Worm (Caenorhabditis elegans) whole organism, midembryonic: ENCODE data around the gene old-1.
"Not testable (repeated sequence)": the region's sequence is repeated elsewhere in the genome, so short reads cannot be mapped to it uniquely, and the experiment has no call there.

Source experiments
- T22C8.4 ChIP-seq: fragments of 200-800 bp; sonication (Bioruptor generic); IDR thresholded peaks from 2 replicates; pipeline ENCODE4 v1.3.6; 2022; ENCODE audit warnings: missing genetic modification characterization, missing compliant biosample characterization
- cog-1 ChIP-seq: sonication (generic microtip); optimal IDR thresholded peaks from 2 replicates; lab custom pipeline; 2016; ENCODE audit warnings: missing genetic modification characterization, missing compliant biosample characterization
- flt-1 ChIP-seq: fragments of 200-800 bp; sonication (Bioruptor generic); IDR thresholded peaks from 2 replicates; pipeline ENCODE4 v1.3.6; 2022; ENCODE audit warnings: missing genetic modification characterization, missing compliant biosample characterization
- klf-2 ChIP-seq: fragments of 200-800 bp; sonication (Bioruptor generic); conservative IDR thresholded peaks from 2 replicates; pipeline ENCODE4 v1.3.6; 2022; ENCODE audit warnings: missing genetic modification reagents, missing genetic modification characterization, missing compliant biosample characterization
- med-1 ChIP-seq: sonication (generic microtip); optimal IDR thresholded peaks from 2 replicates; lab custom pipeline; 2017; ENCODE audit warnings: missing genetic modification characterization, mild to moderate bottlenecking, missing compliant biosample characterization, antibody characterized with exemption, missing genetic modification reagents; ENCODE audit not compliant: insufficient read depth
- ref-1 ChIP-seq: fragments of 200-800 bp; sonication (Bioruptor generic); conservative IDR thresholded peaks from 2 replicates; pipeline ENCODE4 v1.3.6; 2022; ENCODE audit warnings: missing genetic modification reagents, missing genetic modification characterization, missing compliant biosample characterization
- tab-1 ChIP-seq: fragments of 200-800 bp; sonication (Bioruptor generic); IDR thresholded peaks from 2 replicates; pipeline ENCODE4 v1.3.6; 2022; ENCODE audit warnings: missing genetic modification characterization, missing compliant biosample characterization
- ztf-23 ChIP-seq: fragments of 200-800 bp; sonication (Bioruptor generic); IDR thresholded peaks from 2 replicates; pipeline ENCODE4 v1.3.6; 2022; ENCODE audit warnings: missing genetic modification reagents, missing genetic modification characterization, missing compliant biosample characterization
- ztf-29 ChIP-seq: fragments of 200-800 bp; sonication (Bioruptor generic); IDR thresholded peaks from 2 replicates; pipeline ENCODE4 v1.3.6; 2022; ENCODE audit warnings: missing genetic modification reagents, missing genetic modification characterization, missing compliant biosample characterization

old-1 gene

ce11 chrII:9866378-9866777, 2.2 kb downstream of the old-1 start, which contains the start of gene chil-1:
chil-1 (minus strand) TSS chrII:9866478.
- TF ChIP-seq cog-1 (tag; lab: Kevin White, UChicago); ztf-23 (GFP tag; lab: Robert Waterston, UW); T22C8.4 (GFP tag; lab: Robert Waterston, UW): not testable (repeated sequence)

- TF ChIP-seq cog-1 (tag; lab: Kevin White, UChicago) (no peak), ztf-29 (GFP tag; lab: Robert Waterston, UW) (no peak), ztf-23 (GFP tag; lab: Robert Waterston, UW) (no peak), klf-2 (GFP tag; lab: Robert Waterston, UW) (no peak), med-1 (GFP tag; lab: Kevin White, UChicago) (no peak), tab-1 (GFP tag; lab: Robert Waterston, UW) (no peak), ref-1 (GFP tag; lab: Robert Waterston, UW) (no peak), T22C8.4 (GFP tag; lab: Robert Waterston, UW) (no peak), flt-1 (GFP tag; lab: Robert Waterston, UW) (no peak)
Observed at ce11 chrII:9862147-9862546, 6.4 kb downstream of the old-1 start, which contains the start of gene C08H9.18. C08H9.18 (minus strand) TSS chrII:9862247.

- TF ChIP-seq flt-1 (GFP tag; lab: Robert Waterston, UW) (no peak), T22C8.4 (GFP tag; lab: Robert Waterston, UW) (no peak), klf-2 (GFP tag; lab: Robert Waterston, UW) (no peak), ref-1 (GFP tag; lab: Robert Waterston, UW) (no peak), ztf-29 (GFP tag; lab: Robert Waterston, UW) (no peak), tab-1 (GFP tag; lab: Robert Waterston, UW) (no peak)
Observed at ce11 chrII:9861394-9861793, 7.2 kb downstream of the old-1 start, which contains the start of gene chil-3. chil-3 (minus strand) TSS chrII:9861494.

- TF ChIP-seq klf-2 (GFP tag; lab: Robert Waterston, UW) (no peak), flt-1 (GFP tag; lab: Robert Waterston, UW) (no peak), med-1 (GFP tag; lab: Kevin White, UChicago) (no peak), cog-1 (tag; lab: Kevin White, UChicago) (no peak), ztf-29 (GFP tag; lab: Robert Waterston, UW) (no peak), ref-1 (GFP tag; lab: Robert Waterston, UW) (no peak)
Observed at ce11 chrII:9859575-9859974, 9.0 kb downstream of the old-1 start, which contains the start of gene chil-5. chil-5 (minus strand) TSS chrII:9859675.

ce11 chrII:9857791-9858190, 10.8 kb downstream of the old-1 start, which contains the start of gene chil-6:
chil-6 (minus strand) TSS chrII:9857891.
- TF ChIP-seq cog-1 (tag; lab: Kevin White, UChicago) (no peak), ztf-23 (GFP tag; lab: Robert Waterston, UW) (no peak), tab-1 (GFP tag; lab: Robert Waterston, UW) (no peak), flt-1 (GFP tag; lab: Robert Waterston, UW) (no peak), ref-1 (GFP tag; lab: Robert Waterston, UW) (no peak), klf-2 (GFP tag; lab: Robert Waterston, UW) (no peak), med-1 (GFP tag; lab: Kevin White, UChicago) (no peak), T22C8.4 (GFP tag; lab: Robert Waterston, UW) (no peak), ztf-29 (GFP tag; lab: Robert Waterston, UW) (no peak)

ce11 chrII:9855620-9856019, 12.9 kb downstream of the old-1 start, which contains the start of gene chil-4:
chil-4 (minus strand) TSS chrII:9855720.
- TF ChIP-seq flt-1 (GFP tag; lab: Robert Waterston, UW) = no peak
- TF ChIP-seq med-1 (GFP tag; lab: Kevin White, UChicago) = no peak
- no peak for TF ChIP-seq klf-2 (GFP tag; lab: Robert Waterston, UW)
- TF ChIP-seq tab-1 (GFP tag; lab: Robert Waterston, UW) = no peak
- TF ChIP-seq ztf-29 (GFP tag; lab: Robert Waterston, UW) = no peak
- no peak for TF ChIP-seq ztf-23 (GFP tag; lab: Robert Waterston, UW)
- no peak for TF ChIP-seq cog-1 (tag; lab: Kevin White, UChicago)
- TF ChIP-seq ref-1 (GFP tag; lab: Robert Waterston, UW) = no peak
- no peak for TF ChIP-seq T22C8.4 (GFP tag; lab: Robert Waterston, UW)

ce11 chrII:9850945-9851344, 17.6 kb downstream of the old-1 start, which contains the start of gene ZK938.10:
ZK938.10 (minus strand) TSS chrII:9851045.
- no peak for TF ChIP-seq T22C8.4 (GFP tag; lab: Robert Waterston, UW)
- TF ChIP-seq tab-1 (GFP tag; lab: Robert Waterston, UW) = no peak
- TF ChIP-seq cog-1 (tag; lab: Kevin White, UChicago) = no peak
- no peak for TF ChIP-seq ztf-23 (GFP tag; lab: Robert Waterston, UW)
- no peak for TF ChIP-seq flt-1 (GFP tag; lab: Robert Waterston, UW)
- no peak for TF ChIP-seq ztf-29 (GFP tag; lab: Robert Waterston, UW)
- no peak for TF ChIP-seq med-1 (GFP tag; lab: Kevin White, UChicago)
- no peak for TF ChIP-seq klf-2 (GFP tag; lab: Robert Waterston, UW)
- no peak for TF ChIP-seq ref-1 (GFP tag; lab: Robert Waterston, UW)

- no peak for TF ChIP-seq T22C8.4 (GFP tag; lab: Robert Waterston, UW)
- TF ChIP-seq ztf-23 (GFP tag; lab: Robert Waterston, UW) = no peak
- no peak for TF ChIP-seq ref-1 (GFP tag; lab: Robert Waterston, UW)
- no peak for TF ChIP-seq klf-2 (GFP tag; lab: Robert Waterston, UW)
- no peak for TF ChIP-seq flt-1 (GFP tag; lab: Robert Waterston, UW)
- TF ChIP-seq med-1 (GFP tag; lab: Kevin White, UChicago) = no peak
- no peak for TF ChIP-seq tab-1 (GFP tag; lab: Robert Waterston, UW)
- no peak for TF ChIP-seq cog-1 (tag; lab: Kevin White, UChicago)
- no peak for TF ChIP-seq ztf-29 (GFP tag; lab: Robert Waterston, UW)
Observed at ce11 chrII:9849497-9849896, 19.1 kb downstream of the old-1 start, which contains the start of gene old-2. old-2 (minus strand) TSS chrII:9849597.

ce11 chrII:9845239-9845638, 23.3 kb downstream of the old-1 start, which contains the start of gene chil-9:
chil-9 (minus strand) TSS chrII:9845339.
- TF ChIP-seq flt-1 (GFP tag; lab: Robert Waterston, UW) (no peak), T22C8.4 (GFP tag; lab: Robert Waterston, UW) (no peak), med-1 (GFP tag; lab: Kevin White, UChicago) (no peak), tab-1 (GFP tag; lab: Robert Waterston, UW) (no peak), ref-1 (GFP tag; lab: Robert Waterston, UW) (no peak)
